Worm (Caenorhabditis elegans): Measurements from ENCODE around the gene gly-8.

Gene gly-8

ce11 chrIII:11611618-11612247 is 13.3 kb upstream of the gly-8 start (continued):
- no peak for TF ChIP-seq zip-2 (tag; optimal IDR thresholded peaks at IDR 0.05)
- TF ChIP-seq set-16 (GFP tag; IDR thresholded peaks at IDR 0.05): peak; percentile 99
- peak; percentile 62 for TF ChIP-seq aha-1 (tag)
- no peak for TF ChIP-seq ces-1 (GFP tag; optimal IDR thresholded peaks at IDR 0.05)
- TF ChIP-seq dmd-8 (GFP tag; IDR thresholded peaks at IDR 0.05): 0 out of 2 replicates have a peak, but pooled peaks have one; percentile 39
- no peak for TF ChIP-seq nhr-28 (tag; optimal IDR thresholded peaks at IDR 0.05)

- TF ChIP-seq aha-1 (tag): peak; percentile 32
- TF ChIP-seq ceh-28 (tag; optimal IDR thresholded peaks at IDR 0.05): no peak
These were observed 12.7 kb upstream of the gly-8 start, which contains the start of the genes Y66A7A.9 and Y66A7A.4 for ce11 chrIII:11612371-11612770. Gene Y66A7A.9, minus strand, starts transcription at chrIII:11612471. Gene Y66A7A.4, plus strand, starts transcription at chrIII:11612607.

ce11 chrIII:11614325-11614724 is 10.7 kb upstream of the gly-8 start:
- peak; percentile 99 for TF ChIP-seq ceh-28 (tag; optimal IDR thresholded peaks at IDR 0.05)

- peak; percentile 99 for TF ChIP-seq ceh-28 (tag; optimal IDR thresholded peaks at IDR 0.05)
- no peak for TF ChIP-seq fos-1 (tag; optimal IDR thresholded peaks at IDR 0.05)
These were observed 10.2 kb upstream of the gly-8 start for ce11 chrIII:11614874-11615273.

- TF ChIP-seq aha-1 (tag) (peak; percentile 23), Y48G9A.11 (GFP tag; IDR thresholded peaks at IDR 0.05) (peak; percentile 62), ztf-7 (tag; optimal IDR thresholded peaks at IDR 0.05) (no peak)
These were observed 9.2 kb upstream of the gly-8 start for ce11 chrIII:11615802-11616201.

- no peak for TF ChIP-seq nhr-25 (tag; optimal IDR thresholded peaks at IDR 0.05; ENCODE audit: borderline replicate concordance, insufficient read depth)
- no peak for TF ChIP-seq nhr-11 (tag; optimal IDR thresholded peaks at IDR 0.05)
- TF ChIP-seq gei-8 (GFP tag; optimal IDR thresholded peaks at IDR 0.05): no peak
- no peak for TF ChIP-seq pha-4 (GFP tag; IDR thresholded peaks at IDR 0.05)
- TF ChIP-seq pha-4 (tag; optimal IDR thresholded peaks at IDR 0.05): no peak
- TF ChIP-seq mdl-1 (tag; optimal IDR thresholded peaks at IDR 0.05): no peak
- no peak for TF ChIP-seq F26F4.8 (GFP tag; conservative IDR thresholded peaks at IDR 0.05)
- no peak for TF ChIP-seq T26A8.4 (GFP tag; IDR thresholded peaks at IDR 0.05)
- no peak for TF ChIP-seq mep-1 (tag; optimal IDR thresholded peaks at IDR 0.05)
- TF ChIP-seq R02D3.7 (tag; optimal IDR thresholded peaks at IDR 0.05): no peak
- no peak for TF ChIP-seq pqm-1 (tag; optimal IDR thresholded peaks at IDR 0.05)
- TF ChIP-seq fos-1 (tag; optimal IDR thresholded peaks at IDR 0.05): no peak
- no peak for TF ChIP-seq sdz-12 (GFP tag; optimal IDR thresholded peaks at IDR 0.05)
- TF ChIP-seq Y105C5A.15 (GFP tag; IDR thresholded peaks at IDR 0.05): no peak
- TF ChIP-seq nhr-48 (tag; optimal IDR thresholded peaks at IDR 0.05): no peak
- no peak for TF ChIP-seq set-16 (GFP tag; IDR thresholded peaks at IDR 0.05)
- no peak for TF ChIP-seq nhr-42 (GFP tag; IDR thresholded peaks at IDR 0.05)
- no peak for TF ChIP-seq mdt-29 (GFP tag; IDR thresholded peaks at IDR 0.05)
- TF ChIP-seq fkh-10 (GFP tag; optimal IDR thresholded peaks at IDR 0.05): no peak
- TF ChIP-seq cey-2 (tag; optimal IDR thresholded peaks at IDR 0.05; ENCODE audit: borderline replicate concordance, insufficient read depth): no peak
These were observed 8.6 kb upstream of the gly-8 start, which contains the start of gene ceh-91 for ce11 chrIII:11616446-11616845. Gene ceh-91, plus strand, starts transcription at chrIII:11616746.

- peak; percentile 24 for TF ChIP-seq duxl-1 (tag; optimal IDR thresholded peaks at IDR 0.05; ENCODE audit: poor library complexity)
- TF ChIP-seq mxl-3 (GFP tag; optimal IDR thresholded peaks at IDR 0.05): peak; percentile 56
- no peak for TF ChIP-seq Y75B8A.6 (GFP tag; IDR thresholded peaks at IDR 0.05)
- TF ChIP-seq sdz-12 (GFP tag; optimal IDR thresholded peaks at IDR 0.05): no peak
- TF ChIP-seq egl-43 (GFP tag; IDR thresholded peaks at IDR 0.05): peak; percentile 58; the same call in 1 of the 2 replicates
- no peak for TF ChIP-seq tra-1 (GFP tag; IDR thresholded peaks at IDR 0.05)
- TF ChIP-seq R02D3.7 (tag; optimal IDR thresholded peaks at IDR 0.05): no peak
- TF ChIP-seq lin-29 (GFP tag; IDR thresholded peaks at IDR 0.05): 0 out of 2 replicates have a peak, but pooled peaks have one; percentile 22
- peak; percentile 68 for TF ChIP-seq set-16 (GFP tag; IDR thresholded peaks at IDR 0.05)
- TF ChIP-seq arid-1 (GFP tag; conservative IDR thresholded peaks at IDR 0.05): no peak
- TF ChIP-seq nhr-237 (tag; optimal IDR thresholded peaks at IDR 0.05): no peak
These were observed 2.6 kb downstream of the gly-8 start for ce11 chrIII:11627631-11628030.

Data from whole organism, L4 larva.